Fruit fly (Drosophila melanogaster) whole organism, pupa: ENCODE results near the gene CG5103.

ENCODE experiments used
- CG12605 ChIP-seq: fragments of 200-800 bp; sonication (Bioruptor generic); IDR thresholded peaks from 2 replicates; pipeline ENCODE4 v1.3.6; 2022; ENCODE audit warnings: missing biosample characterization, missing genetic modification characterization
- CG14655 ChIP-seq: fragments of 200-800 bp; sonication (Bioruptor generic); optimal IDR thresholded peaks from 3 replicates; lab custom pipeline; 2017; ENCODE audit warnings: mild to moderate bottlenecking, missing biosample characterization, missing genetic modification reagents, missing genetic modification characterization
- CG17806 ChIP-seq: fragments of 200-800 bp; sonication (Bioruptor generic); optimal IDR thresholded peaks from 2 replicates; lab custom pipeline; 2018; ENCODE audit warnings: missing biosample characterization, mild to moderate bottlenecking, missing genetic modification characterization, moderate library complexity
- CG32121 ChIP-seq: fragments of 200-800 bp; sonication (Bioruptor generic); IDR thresholded peaks from 2 replicates; pipeline ENCODE4 v1.3.6; 2022; ENCODE audit warnings: missing biosample characterization, missing genetic modification characterization
- CG34367 ChIP-seq: fragments of 200-800 bp; sonication (Bioruptor generic); optimal IDR thresholded peaks from 2 replicates; lab custom pipeline; 2018; ENCODE audit warnings: missing biosample characterization, mild to moderate bottlenecking, missing genetic modification characterization
- CG4496 ChIP-seq: fragments of 200-800 bp; sonication (Bioruptor generic); IDR thresholded peaks from 3 replicates; pipeline ENCODE4 v1.3.6; 2022; ENCODE audit warnings: missing biosample characterization, missing genetic modification characterization
- CG8159 ChIP-seq: fragments of 200-800 bp; sonication (Bioruptor generic); optimal IDR thresholded peaks from 3 replicates; lab custom pipeline; 2018; ENCODE audit warnings: missing biosample characterization, mild to moderate bottlenecking, missing genetic modification characterization, moderate library complexity
- CG8301 ChIP-seq: fragments of 200-800 bp; sonication (Bioruptor generic); optimal IDR thresholded peaks from 2 replicates; lab custom pipeline; 2018; ENCODE audit warnings: missing biosample characterization, mild to moderate bottlenecking, missing genetic modification characterization
- CG9948 ChIP-seq: fragments of 200-800 bp; sonication (Bioruptor generic); optimal IDR thresholded peaks from 2 replicates; lab custom pipeline; 2018; ENCODE audit warnings: missing biosample characterization, mild to moderate bottlenecking, missing genetic modification characterization, moderate library complexity
- D1 ChIP-seq: fragments of 200-800 bp; sonication (Bioruptor generic); optimal IDR thresholded peaks from 2 replicates; lab custom pipeline; 2018; ENCODE audit warnings: missing biosample characterization, mild to moderate bottlenecking, missing genetic modification characterization, moderate library complexity
- Pif1B ChIP-seq: fragments of 200-800 bp; sonication (Bioruptor generic); optimal IDR thresholded peaks from 3 replicates; lab custom pipeline; 2016; ENCODE audit warnings: missing biosample characterization, missing genetic modification characterization
- Snoo ChIP-seq: fragments of 200-800 bp; sonication (Bioruptor generic); optimal IDR thresholded peaks from 3 replicates; lab custom pipeline; 2017; ENCODE audit warnings: missing biosample characterization, mild to moderate bottlenecking, missing genetic modification characterization, inconsistent platforms
- fd96Ca ChIP-seq: fragments of 200-800 bp; sonication (Bioruptor generic); IDR thresholded peaks from 3 replicates; pipeline ENCODE4 v1.3.6; 2022; ENCODE audit warnings: missing biosample characterization, missing genetic modification characterization
- rn ChIP-seq: fragments of 200-800 bp; sonication (Bioruptor generic); IDR thresholded peaks from 2 replicates; pipeline ENCODE4 v1.3.6; 2022; ENCODE audit warnings: missing biosample characterization, missing genetic modification characterization

dm6 chr3L:18329077-18329476 lies 35.0 kb upstream of the CG5103 start:
- TF ChIP-seq Pif1B (GFP tag; lab: Kevin White, UChicago), result no peak
- TF ChIP-seq D1, result no peak
- no peak for TF ChIP-seq CG4496
- no peak for TF ChIP-seq fd96Ca (GFP tag; lab: Robert Waterston, UW)
- TF ChIP-seq CG8159 (tag; lab: Kevin White, UChicago), result no peak
- TF ChIP-seq rn (GFP tag; lab: Robert Waterston, UW), result no peak
- no peak for TF ChIP-seq CG8301 (tag; lab: Kevin White, UChicago)
- no peak for TF ChIP-seq Snoo (tag; lab: Kevin White, UChicago)
- TF ChIP-seq CG14655 (GFP tag; lab: Kevin White, UChicago), result no peak
- TF ChIP-seq CG12605 (GFP tag; lab: Robert Waterston, UW), result no peak
- no peak for TF ChIP-seq CG9948
- no peak for TF ChIP-seq CG32121 (GFP tag; lab: Robert Waterston, UW)
- no peak for TF ChIP-seq CG34367 (tag; lab: Kevin White, UChicago)
- TF ChIP-seq CG17806 (tag; lab: Kevin White, UChicago), result no peak
